Worm (Caenorhabditis elegans) whole organism, L4/young adult: Measurements from ENCODE around the gene srj-25.
A peak's percentile ranks its signal among the peaks of the same experiment; 100 is the strongest.

Source experiments
- W03F9.2 ChIP-seq: fragments of 150-350 bp; optimal IDR thresholded peaks from 2 replicates; lab custom pipeline; 2014; ENCODE audit warnings: missing biosample characterization, missing genetic modification characterization
- dao-5 ChIP-seq: sonication (generic microtip); optimal IDR thresholded peaks from 2 replicates; lab custom pipeline; 2016; ENCODE audit warnings: missing genotype, missing genetic modification characterization, moderate library complexity, missing compliant biosample characterization
- him-1 ChIP-seq: sonication (generic microtip); optimal IDR thresholded peaks from 2 replicates; lab custom pipeline; 2016; ENCODE audit warnings: missing genotype, missing genetic modification reagents, missing genetic modification characterization, missing compliant biosample characterization

The srj-25 gene

DNA sequence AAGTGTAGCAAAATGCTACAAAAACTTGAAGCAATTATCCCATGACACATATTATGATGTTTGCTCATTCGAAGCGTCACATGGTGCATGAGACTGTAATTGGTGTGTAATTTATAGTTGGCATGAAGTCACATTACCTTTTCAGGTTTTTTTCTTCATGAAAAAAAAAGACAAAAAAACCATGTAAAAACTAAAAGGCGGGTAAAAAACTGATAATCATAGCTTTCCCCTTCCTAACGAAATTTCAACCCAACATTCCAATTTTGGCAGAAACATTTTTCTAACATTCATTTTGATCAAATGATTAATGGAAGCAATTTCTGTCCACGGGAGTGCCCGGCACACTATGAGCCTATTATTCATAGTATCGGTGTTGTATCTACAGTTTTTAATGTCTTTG, 12.0 kb upstream of the srj-25 start, which contains the start of gene sri-4:
sri-4 (plus strand) TSS at position 301 of the 400 bp plus-strand sequence.
- TF ChIP-seq him-1 = no peak
- TF ChIP-seq W03F9.2 (tag; lab: Kevin White, UChicago) = no peak
- no peak for TF ChIP-seq dao-5

DNA sequence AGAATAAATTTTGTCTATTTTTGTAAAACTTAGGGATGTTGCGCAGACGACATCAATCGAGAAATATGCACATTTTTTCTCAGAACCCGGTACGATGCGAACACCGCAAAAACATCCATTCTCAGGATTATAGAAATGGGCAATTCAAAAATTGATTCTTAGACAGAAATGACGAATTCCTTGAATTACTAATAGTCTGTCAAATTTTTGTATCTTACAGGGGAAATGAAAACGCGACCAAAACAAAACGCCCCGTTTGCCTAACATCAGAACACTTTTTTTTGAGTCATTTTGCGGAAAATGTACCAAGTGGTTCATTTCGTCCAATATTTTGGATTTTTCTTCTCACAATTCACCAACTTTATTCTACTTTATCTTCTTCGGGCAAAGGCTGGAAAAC, 7.3 kb upstream of the srj-25 start, which contains the start of gene str-134:
str-134 (plus strand) TSS at position 301 of the 400 bp plus-strand sequence.
- no peak for TF ChIP-seq him-1
- TF ChIP-seq dao-5 = no peak
- TF ChIP-seq W03F9.2 (tag; lab: Kevin White, UChicago) = no peak

DNA sequence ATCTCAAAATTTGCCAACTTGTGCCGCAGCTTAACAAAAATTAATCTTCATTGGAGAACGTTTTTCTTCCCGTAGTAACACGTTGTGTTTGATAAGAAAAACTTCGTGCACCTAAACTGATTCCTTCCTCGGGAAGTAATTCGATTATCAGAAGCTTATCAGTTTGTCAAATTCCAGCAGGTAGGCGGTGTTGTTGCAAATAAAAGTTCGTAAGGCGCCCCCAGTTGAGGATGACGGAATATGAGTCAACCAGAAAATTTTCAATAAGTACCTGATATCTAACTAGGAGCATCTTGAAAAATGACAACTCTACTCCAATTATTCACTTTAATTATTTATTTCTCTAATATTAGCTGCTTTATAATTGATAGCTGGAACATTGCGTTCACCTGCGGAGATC, 5.7 kb upstream of the srj-25 start, which contains the start of gene C05E4.7:
C05E4.7 (plus strand) TSS at position 301 of the 400 bp plus-strand sequence.
- TF ChIP-seq dao-5 = no peak
- TF ChIP-seq W03F9.2 (tag; lab: Kevin White, UChicago) = no peak
- no peak for TF ChIP-seq him-1

DNA sequence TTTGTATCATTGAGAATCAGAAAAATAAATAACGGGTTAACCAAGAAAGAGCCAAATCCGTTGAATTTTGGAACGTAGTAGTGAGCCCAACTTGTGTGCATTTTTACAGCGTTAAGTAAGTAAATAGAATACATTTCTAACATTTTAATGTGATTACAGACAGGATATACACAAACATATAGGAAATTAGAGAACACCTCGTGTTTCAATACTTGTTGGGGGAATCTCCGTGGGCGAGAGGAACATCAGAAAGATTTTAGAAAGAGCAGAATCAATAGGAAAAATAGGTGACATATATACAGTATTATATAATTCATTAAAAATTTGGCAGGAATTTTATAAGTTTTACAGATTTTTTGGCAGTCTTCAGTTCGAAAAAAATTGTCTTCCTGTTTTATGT, 2.7 kb upstream of the srj-25 start, which contains the start of gene srj-24:
srj-24 (minus strand) TSS at position 101 of the 400 bp plus-strand sequence.
- no peak for TF ChIP-seq W03F9.2 (tag; lab: Kevin White, UChicago)
- no peak for TF ChIP-seq dao-5
- no peak for TF ChIP-seq him-1

DNA sequence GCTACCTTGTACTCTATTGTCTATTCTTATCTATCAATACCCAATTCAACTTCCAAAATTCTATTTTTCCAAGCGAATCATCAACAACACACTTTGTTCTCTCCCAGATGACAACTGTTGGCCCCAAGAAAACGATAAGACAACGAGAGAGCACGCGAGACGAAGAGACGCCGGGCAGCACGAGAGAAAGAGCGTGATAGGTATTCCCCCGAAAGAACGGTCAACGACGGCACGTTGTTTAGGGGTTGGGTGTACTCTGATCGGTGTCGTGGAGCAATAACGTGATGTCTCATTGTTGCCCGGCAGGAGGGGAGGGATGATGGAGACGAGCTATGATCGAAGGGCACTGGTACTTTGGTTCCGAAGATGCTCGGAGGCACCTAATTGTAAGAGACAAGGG, 4.7 kb downstream of the srj-25 start:
- TF ChIP-seq W03F9.2 (tag; lab: Kevin White, UChicago) (peak; percentile 41), dao-5 (no peak)

DNA sequence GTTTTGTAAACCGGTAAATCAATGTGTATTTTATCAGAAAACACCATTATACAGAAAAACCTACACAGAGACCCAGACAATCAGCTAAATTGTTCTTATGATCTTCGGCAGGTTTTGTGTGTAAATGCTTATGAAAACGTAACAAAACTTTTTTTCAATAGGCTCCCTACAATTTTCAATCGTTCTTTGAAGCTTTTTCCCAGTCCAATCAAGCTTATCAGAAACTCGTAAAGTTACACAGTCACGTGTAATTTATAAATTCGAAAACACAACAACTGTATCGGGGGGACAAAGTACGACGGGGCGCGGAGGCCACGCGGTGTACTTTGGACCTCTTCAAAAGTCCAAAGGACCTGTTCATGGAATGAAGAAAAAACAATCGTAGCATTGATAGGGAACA, 5.9 kb downstream of the srj-25 start:
- TF ChIP-seq dao-5 (no peak), W03F9.2 (tag; lab: Kevin White, UChicago) (peak; percentile 38), him-1 (no peak)

DNA sequence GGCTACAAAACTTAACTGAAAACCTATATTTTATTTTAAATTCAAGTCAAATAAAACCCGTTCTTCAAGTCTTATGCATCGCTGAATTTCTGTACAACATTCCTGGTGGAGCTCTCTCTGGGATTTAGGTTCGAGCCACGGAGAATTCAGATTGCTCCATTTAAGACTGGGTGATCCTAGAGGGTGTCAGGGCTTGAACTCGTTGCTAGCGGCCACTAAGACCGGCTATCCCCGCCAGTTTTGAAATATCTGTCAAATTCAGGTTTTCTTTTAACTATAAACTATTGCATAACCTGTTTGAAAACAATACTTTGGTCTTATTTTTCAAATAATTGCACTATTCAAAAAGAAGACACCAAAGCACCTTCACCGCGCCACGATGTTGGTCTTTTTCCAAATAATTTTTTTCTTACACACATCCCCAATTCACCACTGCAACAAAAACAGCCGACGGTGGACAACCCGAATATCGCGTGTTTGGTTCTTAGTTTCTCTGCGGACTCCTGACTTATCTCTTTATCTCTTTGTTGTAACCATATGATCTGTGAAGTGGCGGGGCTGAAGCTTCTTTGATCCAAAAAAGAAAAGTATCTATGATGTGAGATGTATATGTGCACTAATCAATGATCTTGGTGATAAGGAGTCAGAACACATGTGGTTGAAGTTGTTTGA, 7.1 kb downstream of the srj-25 start:
- no peak for TF ChIP-seq dao-5
- no peak for TF ChIP-seq W03F9.2 (tag; lab: Kevin White, UChicago)
- TF ChIP-seq him-1 = no peak

DNA sequence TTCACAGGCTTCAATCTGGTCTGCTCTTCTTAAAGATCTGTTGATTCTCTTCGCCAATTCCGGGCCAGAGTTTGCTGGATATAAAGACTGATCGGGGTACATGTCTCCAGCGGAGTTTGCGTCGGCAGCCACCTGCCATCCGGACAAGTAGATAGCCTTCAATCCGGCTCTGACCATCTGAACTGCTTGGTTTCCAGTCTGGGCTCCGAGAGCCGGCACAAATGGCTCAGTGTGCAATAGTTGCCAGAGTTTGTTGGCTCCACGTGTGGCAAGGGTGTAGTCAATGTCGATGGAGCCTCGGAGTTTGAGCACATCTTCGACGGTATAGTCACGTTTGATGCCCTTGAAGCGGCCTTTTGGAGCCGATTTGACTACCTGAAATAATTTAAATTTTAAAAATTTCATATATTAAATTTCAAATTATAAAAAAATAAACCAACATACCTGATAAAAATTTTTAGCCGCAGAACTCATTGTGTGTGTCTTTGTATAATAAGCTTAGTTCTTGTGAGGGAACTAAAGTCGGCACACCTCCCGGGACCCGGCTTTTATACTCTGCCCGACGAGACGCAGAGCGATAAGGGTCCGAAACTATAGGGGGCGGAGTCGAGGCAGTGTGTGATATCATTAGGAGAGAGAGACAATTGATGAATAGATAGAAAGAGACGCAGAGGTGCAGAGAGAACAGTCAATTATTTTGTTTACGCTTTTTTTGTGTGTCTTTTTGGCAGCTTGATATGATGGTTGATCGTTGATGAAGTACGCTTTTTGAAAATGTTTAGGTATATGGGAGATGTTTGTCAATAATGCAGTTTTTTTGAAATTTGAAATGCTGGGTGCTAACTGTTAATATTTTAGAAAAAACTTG, 8.4 kb downstream of the srj-25 start, which contains the start of the genes icl-1 and srh-2:
icl-1 (minus strand) TSS at position 521 of the 868 bp plus-strand sequence.
srh-2 (plus strand) TSS at position 818 of the 868 bp plus-strand sequence.
- no peak for TF ChIP-seq him-1
- peak; percentile 3 for TF ChIP-seq W03F9.2 (tag; lab: Kevin White, UChicago)

DNA sequence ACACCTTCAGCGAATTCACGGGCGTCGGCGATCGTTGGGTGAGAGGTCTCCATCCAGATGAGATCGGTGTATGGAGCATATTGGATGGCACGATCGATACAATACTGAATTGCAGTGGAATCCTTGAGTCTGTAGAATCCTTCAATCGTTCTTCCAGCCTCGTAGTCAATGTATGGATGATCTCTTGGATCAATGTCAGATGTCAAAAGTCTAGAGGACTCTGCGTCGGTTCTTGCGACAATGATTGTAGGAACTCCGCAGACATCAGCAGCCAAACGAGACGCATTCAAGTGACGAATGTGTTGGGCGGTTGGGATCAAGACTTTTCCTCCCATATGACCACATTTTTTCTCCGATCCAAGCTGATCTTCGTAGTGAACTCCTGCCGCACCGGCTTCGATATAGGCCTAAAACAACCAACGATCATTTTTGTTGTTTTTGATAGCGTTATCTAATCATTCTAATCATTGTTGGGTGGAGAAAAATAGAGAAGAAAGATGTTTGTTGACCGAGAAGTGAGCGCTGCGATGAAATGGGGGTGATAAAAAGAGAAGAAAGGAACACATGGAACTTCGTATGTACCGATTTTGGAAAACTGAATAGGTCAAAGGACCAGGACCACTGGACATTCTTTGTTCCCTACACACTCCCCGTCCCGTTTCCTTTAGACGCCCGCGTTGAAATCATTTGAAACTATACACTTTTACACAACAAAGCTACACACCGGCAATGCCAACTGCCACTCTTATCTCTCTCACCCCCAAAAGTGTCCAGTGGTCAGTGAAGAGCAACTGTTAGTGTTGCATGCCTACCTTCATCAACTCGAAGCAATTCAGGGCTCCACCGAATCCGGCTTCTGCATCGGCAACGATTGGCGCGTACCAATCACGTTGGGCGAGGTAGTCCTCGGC, 9.2 kb downstream of the srj-25 start:
- no peak for TF ChIP-seq W03F9.2 (tag; lab: Kevin White, UChicago)
- no peak for TF ChIP-seq him-1
- TF ChIP-seq dao-5 = no peak

DNA sequence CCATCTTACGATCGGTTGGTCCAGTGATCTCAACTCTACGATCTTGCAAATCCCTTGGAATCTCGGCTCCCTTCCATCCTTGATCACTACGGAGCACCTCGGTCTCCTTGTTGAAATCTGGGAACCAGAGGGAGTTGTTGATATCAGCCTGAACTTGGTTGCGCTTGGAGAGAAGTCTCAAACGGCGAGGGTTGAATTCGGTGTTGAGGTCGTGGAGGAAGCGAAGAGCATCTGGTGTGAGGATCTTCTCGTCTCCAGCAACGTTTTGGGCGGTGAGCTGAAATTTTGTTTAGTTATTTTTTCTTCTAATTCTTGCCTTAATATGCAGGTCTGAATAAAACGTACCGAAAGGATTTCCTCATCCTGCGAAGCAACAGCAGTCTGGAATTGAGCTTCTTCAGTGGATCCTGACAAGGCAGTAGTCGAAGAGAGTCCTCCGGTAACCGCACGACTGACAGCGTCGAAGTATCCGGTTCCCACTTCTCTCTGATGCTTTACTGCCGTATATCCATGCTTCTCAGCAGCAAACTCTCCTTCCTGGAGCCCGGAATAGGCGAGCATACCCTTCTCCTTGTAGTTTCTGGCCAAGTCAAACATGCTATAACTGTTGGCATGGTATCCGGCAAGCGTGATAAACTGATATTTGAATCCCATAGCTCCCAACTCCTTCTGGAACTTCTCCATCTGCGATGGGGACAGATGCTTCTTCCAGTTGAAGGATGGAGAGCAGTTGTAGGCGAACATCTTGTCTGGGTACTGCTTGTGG, 10.1 kb downstream of the srj-25 start:
- TF ChIP-seq him-1 (no peak), W03F9.2 (tag; lab: Kevin White, UChicago) (no peak), dao-5 (no peak)

DNA sequence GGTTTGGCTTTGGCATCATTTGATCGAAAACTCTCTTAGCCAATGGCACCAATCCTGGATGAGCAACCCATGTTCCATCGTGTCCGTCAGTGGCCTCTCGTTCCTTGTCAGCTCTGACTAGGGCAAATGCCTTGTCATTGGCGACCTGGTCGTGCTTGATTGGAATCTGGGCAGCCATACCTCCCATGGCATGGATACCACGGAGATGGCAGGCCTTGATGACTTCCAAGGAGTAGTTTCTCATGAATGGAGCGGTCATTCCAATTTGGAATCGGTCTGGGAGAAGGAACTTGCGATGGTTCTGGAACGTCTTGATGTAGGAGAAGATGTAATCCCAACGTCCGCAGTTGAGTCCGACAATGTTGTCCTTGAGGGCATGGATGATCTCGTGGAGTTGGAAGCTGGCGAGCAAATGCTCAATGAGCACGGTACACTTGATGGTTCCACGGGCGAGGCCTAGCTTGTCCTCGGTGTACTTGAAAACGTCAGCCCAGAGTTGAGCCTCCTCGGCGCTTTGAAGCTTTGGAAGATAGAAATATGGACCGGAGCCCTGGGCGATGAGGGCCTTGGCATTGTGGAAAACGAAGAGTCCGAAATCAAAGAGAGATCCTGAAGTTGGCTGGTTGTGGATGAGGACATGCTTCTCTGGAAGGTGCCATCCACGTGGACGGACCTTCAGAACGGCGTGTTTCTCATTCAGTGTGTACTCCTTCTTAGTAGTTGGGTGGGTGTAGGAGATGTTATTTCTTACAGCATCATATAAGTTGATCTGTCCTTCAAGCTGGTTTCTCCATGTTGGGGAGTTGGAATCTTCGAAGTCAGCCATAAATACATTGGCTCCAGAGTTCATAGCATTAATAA, 10.9 kb downstream of the srj-25 start:
- TF ChIP-seq W03F9.2 (tag; lab: Kevin White, UChicago) (no peak), him-1 (no peak), dao-5 (no peak)

DNA sequence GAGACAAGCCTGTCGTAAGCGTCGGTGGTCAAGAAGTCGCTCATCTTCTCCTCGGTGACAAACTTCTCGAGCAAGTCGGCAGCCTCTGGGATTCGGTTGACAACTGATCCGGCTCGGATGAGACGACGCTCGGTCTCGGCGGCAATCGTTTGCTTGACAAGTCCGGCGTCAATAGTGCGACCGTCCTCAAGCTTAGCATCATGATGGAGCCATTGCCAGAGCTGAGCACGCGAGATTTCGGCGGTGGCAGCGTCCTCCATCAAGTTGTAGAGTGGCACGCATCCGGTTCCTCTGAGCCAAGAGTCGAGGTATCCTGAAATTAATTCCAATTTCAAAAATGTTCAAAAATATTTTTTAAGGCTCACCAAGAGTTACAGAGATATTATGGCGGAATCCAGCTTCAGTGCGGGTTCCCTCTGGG, 11.6 kb downstream of the srj-25 start:
- TF ChIP-seq W03F9.2 (tag; lab: Kevin White, UChicago) = no peak
- no peak for TF ChIP-seq dao-5
- TF ChIP-seq him-1 = no peak
